Worm (Caenorhabditis elegans) whole organism, L2 larva: ENCODE results near the gene H01G02.1.

Experiments used
- C34F6.9 ChIP-seq: fragments of 150-350 bp; optimal IDR thresholded peaks from 2 replicates; lab custom pipeline; 2014; ENCODE audit warnings: missing biosample characterization, missing genetic modification characterization
- F13H6.1 ChIP-seq: sonication (generic microtip); optimal IDR thresholded peaks from 2 replicates; lab custom pipeline; 2016; ENCODE audit warnings: missing genetic modification characterization, missing compliant biosample characterization
- R02D3.7 ChIP-seq: fragments of 150-350 bp; optimal IDR thresholded peaks from 2 replicates; lab custom pipeline; 2014; ENCODE audit warnings: missing biosample characterization, missing genetic modification characterization
- Y55F3AM.14 ChIP-seq: fragments of 200-800 bp; sonication (Bioruptor generic); optimal IDR thresholded peaks from 2 replicates; lab custom pipeline; 2018; ENCODE audit warnings: mild to moderate bottlenecking, missing genetic modification characterization, missing compliant biosample characterization
- ZK546.5 ChIP-seq: sonication (generic microtip); optimal IDR thresholded peaks from 2 replicates; lab custom pipeline; 2017; ENCODE audit warnings: missing biosample characterization, missing genetic modification characterization
- alr-1 ChIP-seq: fragments of 150-350 bp; optimal IDR thresholded peaks from 2 replicates; lab custom pipeline; 2014; ENCODE audit warnings: missing biosample characterization, missing genetic modification characterization
- aly-2 ChIP-seq: fragments of 150-350 bp; optimal IDR thresholded peaks from 2 replicates; lab custom pipeline; 2014; ENCODE audit warnings: missing biosample characterization, missing genetic modification characterization
- ama-1 ChIP-seq: fragments of 150-350 bp; optimal IDR thresholded peaks from 2 replicates; lab custom pipeline; 2018; ENCODE audit warnings: inconsistent platforms
- blmp-1 ChIP-seq: sonication (generic microtip); optimal IDR thresholded peaks from 2 replicates; lab custom pipeline; 2017; ENCODE audit warnings: missing genetic modification characterization, mild to moderate bottlenecking, missing compliant biosample characterization, antibody characterized with exemption, moderate library complexity; ENCODE audit not compliant: insufficient read depth
- ceh-16 ChIP-seq: fragments of 150-350 bp; optimal IDR thresholded peaks from 2 replicates; lab custom pipeline; 2014; ENCODE audit warnings: missing biosample characterization, missing genetic modification characterization
- crh-2 ChIP-seq: sonication (generic microtip); optimal IDR thresholded peaks from 2 replicates; lab custom pipeline; 2017; ENCODE audit warnings: missing biosample characterization, missing genetic modification characterization
- dmd-4 ChIP-seq: sonication (generic microtip); optimal IDR thresholded peaks from 2 replicates; lab custom pipeline; 2017; ENCODE audit warnings: missing biosample characterization, missing genetic modification characterization
- egl-27 ChIP-seq: sonication (generic microtip); optimal IDR thresholded peaks from 3 replicates; lab custom pipeline; 2017; ENCODE audit warnings: missing biosample characterization, missing genetic modification reagents, missing genetic modification characterization
- elt-1 ChIP-seq: fragments of 150-350 bp; optimal IDR thresholded peaks from 2 replicates; lab custom pipeline; 2014; ENCODE audit warnings: missing biosample characterization, missing genetic modification characterization
- elt-3 ChIP-seq: sonication (generic microtip); optimal IDR thresholded peaks from 2 replicates; lab custom pipeline; 2017; ENCODE audit warnings: missing biosample characterization, missing genetic modification characterization
- fos-1 ChIP-seq: fragments of 150-350 bp; optimal IDR thresholded peaks from 2 replicates; lab custom pipeline; 2014; ENCODE audit warnings: missing biosample characterization, missing genetic modification characterization
- lin-39 ChIP-seq: fragments of 150-350 bp; optimal IDR thresholded peaks from 2 replicates; lab custom pipeline; 2014; ENCODE audit warnings: missing biosample characterization, missing genetic modification reagents, missing genetic modification characterization
- lsy-2 ChIP-seq, 2 experiments: fragments of 150-350 bp in 1 of 2; sonication (generic microtip) in 1 of 2; optimal IDR thresholded peaks; 2 replicates each; lab custom pipeline; 2014 to 2017; ENCODE audit warnings: missing biosample characterization in 2 of 2, missing genetic modification characterization in 2 of 2
- mab-5 ChIP-seq: fragments of 150-350 bp; optimal IDR thresholded peaks from 2 replicates; lab custom pipeline; 2014; ENCODE audit warnings: missing biosample characterization, missing genetic modification characterization
- nhr-10 ChIP-seq: sonication (generic microtip); optimal IDR thresholded peaks from 2 replicates; lab custom pipeline; 2017; ENCODE audit warnings: missing biosample characterization, missing genetic modification characterization
- nhr-21 ChIP-seq: fragments of 150-350 bp; optimal IDR thresholded peaks from 2 replicates; lab custom pipeline; 2014; ENCODE audit warnings: missing biosample characterization, missing genetic modification characterization
- nhr-23 ChIP-seq: fragments of 150-350 bp; optimal IDR thresholded peaks from 2 replicates; lab custom pipeline; 2014; ENCODE audit warnings: missing biosample characterization, missing genetic modification reagents, missing genetic modification characterization
- nhr-237 ChIP-seq: fragments of 150-350 bp; optimal IDR thresholded peaks from 2 replicates; lab custom pipeline; 2014; ENCODE audit warnings: missing biosample characterization, missing genetic modification characterization
- nhr-25 ChIP-seq: fragments of 150-350 bp; sonication (generic microtip); optimal IDR thresholded peaks from 3 replicates; lab custom pipeline; 2014; ENCODE audit warnings: missing biosample characterization, missing genetic modification characterization
- peb-1 ChIP-seq: fragments of 150-350 bp; optimal IDR thresholded peaks from 2 replicates; lab custom pipeline; 2014; ENCODE audit warnings: missing biosample characterization, missing genetic modification characterization
- sma-3 ChIP-seq: sonication (generic microtip); optimal IDR thresholded peaks from 2 replicates; lab custom pipeline; 2016; ENCODE audit warnings: missing genetic modification reagents, missing genetic modification characterization, missing compliant biosample characterization
- sma-9 ChIP-seq, 2 experiments: fragments of 150-350 bp in 1 of 2; sonication (generic microtip) in 1 of 2; optimal IDR thresholded peaks; 2 replicates each; lab custom pipeline; 2014 to 2016; ENCODE audit warnings: missing genetic modification characterization in 2 of 2, mild to moderate bottlenecking in 1 of 2, missing biosample characterization in 1 of 2, missing compliant biosample characterization in 1 of 2, missing genetic modification reagents in 1 of 2, moderate library complexity in 1 of 2
- unc-39 ChIP-seq: fragments of 150-350 bp; optimal IDR thresholded peaks from 2 replicates; lab custom pipeline; 2014; ENCODE audit warnings: missing biosample characterization, missing genetic modification characterization
- zag-1 ChIP-seq: fragments of 150-350 bp; optimal IDR thresholded peaks from 2 replicates; lab custom pipeline; 2014; ENCODE audit warnings: missing biosample characterization, missing genetic modification characterization
- ztf-1 ChIP-seq: fragments of 200-800 bp; sonication (Bioruptor generic); conservative IDR thresholded peaks from 2 replicates; pipeline ENCODE4 v1.3.6; 2022; ENCODE audit warnings: missing genetic modification characterization, missing compliant biosample characterization
- ztf-4 ChIP-seq: fragments of 150-350 bp; optimal IDR thresholded peaks from 2 replicates; lab custom pipeline; 2014; ENCODE audit warnings: missing biosample characterization, missing genetic modification characterization

H01G02.1 gene

DNA sequence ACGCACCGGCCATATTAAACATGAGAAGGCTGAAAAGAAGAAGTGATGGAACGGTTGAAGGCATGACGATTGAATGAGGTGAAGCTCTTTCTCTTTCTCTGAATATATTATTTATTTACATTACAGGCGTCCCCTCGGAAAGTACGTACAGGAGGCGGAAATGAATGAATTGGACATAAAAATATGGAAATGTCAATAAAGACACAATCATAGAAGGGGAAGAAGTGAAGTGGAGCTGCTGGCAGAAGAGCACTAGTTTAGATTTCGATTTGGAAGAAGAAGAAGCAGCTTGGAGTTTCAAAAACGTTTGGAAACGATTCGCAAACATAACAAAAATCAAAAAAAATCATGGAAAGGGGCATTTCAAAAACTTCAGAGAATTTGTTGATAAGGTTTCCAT, at the start of gene H01G02.1:
TSS of gene H01G02.1 (minus strand) at position 101 of the 400 bp plus-strand sequence.
- no peak for TF ChIP-seq lsy-2 (tag; optimal IDR thresholded peaks at IDR 0.05; lab: Kevin White, UChicago)
- TF ChIP-seq elt-1 (tag; lab: Kevin White, UChicago) = no peak
- no peak for TF ChIP-seq peb-1 (tag; lab: Kevin White, UChicago)

DNA sequence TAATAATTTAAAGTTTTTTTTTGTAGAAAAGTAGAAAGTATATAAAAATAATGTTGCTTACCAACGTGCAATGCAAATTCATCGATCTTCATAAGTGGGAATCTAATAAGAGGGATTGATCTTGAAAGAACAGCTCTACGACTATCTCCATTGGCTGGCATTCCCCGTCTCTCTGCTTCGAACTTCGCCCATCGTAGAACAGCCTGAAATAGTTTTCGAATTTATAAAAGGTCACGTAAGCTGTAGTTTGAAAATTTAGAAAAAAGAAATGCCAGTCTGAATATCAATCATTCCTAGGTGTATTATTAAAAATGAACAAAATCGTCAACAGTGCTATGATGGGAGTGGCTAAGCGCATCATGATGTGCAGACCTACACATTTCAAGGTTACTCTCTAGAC, 47.9 kb upstream of the H01G02.1 start, which contains the start of gene F38H4.5:
TSS of gene F38H4.5 (plus strand) at position 301 of the 400 bp plus-strand sequence.
- TF ChIP-seq zag-1 (tag; lab: Kevin White, UChicago) (no peak), ztf-1 (GFP tag; lab: Robert Waterston, UW) (no peak), sma-3 (no peak), fos-1 (no peak), nhr-23 (no peak)

DNA sequence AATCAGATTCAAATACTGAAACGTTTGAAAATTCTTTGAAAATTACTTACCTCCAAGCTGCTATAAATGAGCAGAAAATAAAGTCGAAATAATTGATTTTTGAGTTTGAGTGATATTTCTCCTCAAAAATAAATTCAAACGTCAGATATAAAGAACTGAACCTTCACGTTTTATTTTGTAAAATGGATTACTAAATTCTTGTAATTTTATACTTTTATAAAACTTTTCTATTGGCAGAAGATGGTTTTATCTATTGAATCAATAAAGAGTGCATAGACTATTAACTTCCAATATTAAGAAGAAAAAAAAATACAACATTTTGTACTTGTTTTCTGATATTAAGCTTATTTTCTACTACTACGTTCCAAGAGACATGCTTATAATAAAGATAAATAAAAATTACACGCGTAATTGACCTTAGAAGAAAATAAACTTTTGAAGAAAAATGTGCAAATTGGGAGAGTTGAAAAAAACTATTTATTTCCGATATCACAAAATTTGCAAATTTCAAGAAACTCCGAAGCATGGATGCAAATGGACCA, 43.9 kb upstream of the H01G02.1 start, which contains the start of the genes F38H4.6 and F38H4.4:
TSS of gene F38H4.6 (minus strand) at position 101 of the 542 bp plus-strand sequence.
TSS of gene F38H4.4 (plus strand) at position 492 of the 542 bp plus-strand sequence.
- TF ChIP-seq elt-3 (tag; lab: Kevin White, UChicago) = no peak

DNA sequence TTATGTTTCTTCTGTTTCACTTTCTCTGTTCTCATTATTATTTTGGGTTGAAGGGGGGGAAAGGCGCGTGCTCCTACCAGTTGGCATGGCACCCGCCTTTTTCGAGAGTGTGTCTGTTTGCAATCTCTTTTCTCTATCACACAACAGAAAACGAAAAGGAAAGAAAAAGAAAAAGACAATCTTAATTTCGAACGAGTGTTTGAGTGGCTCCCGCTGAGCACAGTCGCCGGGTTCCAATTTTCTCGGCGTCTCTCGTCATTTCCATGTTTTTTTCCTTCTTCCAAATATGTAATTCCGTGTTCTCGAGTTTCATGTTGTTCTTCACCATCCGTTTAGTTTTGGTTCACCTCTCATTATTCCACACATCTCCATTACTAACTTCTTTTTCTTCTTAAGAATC, 38.2 kb upstream of the H01G02.1 start, which contains the start of gene F38H4.3:
TSS of gene F38H4.3 (plus strand) at position 301 of the 400 bp plus-strand sequence.
- TF ChIP-seq lin-39 (tag; lab: Kevin White, UChicago) (no peak), peb-1 (tag; lab: Kevin White, UChicago) (no peak), fos-1 (no peak), nhr-10 (no peak), unc-39 (no peak), egl-27 (tag; lab: Kevin White, UChicago) (no peak), F13H6.1 (tag; lab: Kevin White, UChicago) (no peak), sma-3 (no peak), sma-9 (GFP tag; optimal IDR thresholded peaks at IDR 0.05; lab: Kevin White, UChicago) (no peak), sma-9 (tag; optimal IDR thresholded peaks at IDR 0.05; lab: Kevin White, UChicago) (no peak), blmp-1 (tag; lab: Kevin White, UChicago) (no peak)

DNA sequence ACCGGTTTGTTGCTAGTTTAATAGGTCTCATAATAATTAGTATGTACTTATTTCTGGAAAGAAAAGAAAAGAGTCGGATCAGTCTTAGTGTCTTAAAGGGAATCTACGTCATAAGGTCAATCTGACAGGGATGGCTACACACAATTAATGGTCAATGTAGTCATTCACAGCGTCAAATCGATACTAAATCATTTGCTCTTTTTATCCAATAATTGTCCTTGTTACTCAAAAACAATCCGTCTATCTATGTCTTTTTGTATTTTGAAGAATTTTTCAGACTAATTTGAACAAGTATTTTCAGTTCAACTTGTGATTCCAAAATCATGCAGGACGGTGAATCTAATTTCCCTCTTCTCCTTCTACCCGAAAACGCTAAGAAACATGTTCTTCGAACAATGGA, 34.7 kb upstream of the H01G02.1 start, which contains the start of gene fbxb-3:
TSS of gene fbxb-3 (plus strand) at position 301 of the 400 bp plus-strand sequence.
- TF ChIP-seq aly-2 (no peak), sma-9 (GFP tag; optimal IDR thresholded peaks at IDR 0.05; lab: Kevin White, UChicago) (no peak), sma-9 (tag; optimal IDR thresholded peaks at IDR 0.05; lab: Kevin White, UChicago) (no peak), mab-5 (tag; lab: Kevin White, UChicago) (no peak), Y55F3AM.14 (GFP tag; lab: Kevin White, UChicago) (no peak), nhr-21 (tag; lab: Kevin White, UChicago) (no peak), ztf-4 (tag; lab: Kevin White, UChicago) (no peak), zag-1 (tag; lab: Kevin White, UChicago) (no peak), sma-3 (no peak), peb-1 (tag; lab: Kevin White, UChicago) (no peak), ceh-16 (tag; lab: Kevin White, UChicago) (no peak), fos-1 (no peak), ZK546.5 (no peak), C34F6.9 (no peak), crh-2 (tag; lab: Kevin White, UChicago) (no peak), elt-3 (tag; lab: Kevin White, UChicago) (no peak), alr-1 (tag; lab: Kevin White, UChicago) (no peak), lsy-2 (tag; optimal IDR thresholded peaks at IDR 0.05; lab: Kevin White, UChicago) (no peak), ztf-1 (GFP tag; lab: Robert Waterston, UW) (no peak)

DNA sequence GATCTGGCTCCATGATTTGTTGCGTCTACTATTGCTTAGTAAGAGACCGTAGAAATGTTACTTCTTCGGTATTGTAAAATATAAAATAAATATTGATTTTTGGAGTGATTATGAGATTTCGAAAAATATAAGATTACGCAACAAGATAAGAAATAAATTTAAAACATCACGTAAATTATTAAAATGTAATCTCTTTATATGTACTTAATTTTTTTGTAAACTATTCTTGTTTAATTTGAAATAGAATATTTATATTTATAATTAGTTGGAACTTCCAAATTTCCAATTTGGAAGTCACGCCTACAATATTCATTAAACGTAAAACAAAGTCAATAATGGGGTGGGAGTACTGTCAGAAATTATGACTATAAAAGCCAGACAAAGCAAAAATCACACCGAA, 29.5 kb upstream of the H01G02.1 start, which contains the start of gene M117.4:
TSS of gene M117.4 (minus strand) at position 101 of the 400 bp plus-strand sequence.
- TF ChIP-seq nhr-10 = no peak
- no peak for TF ChIP-seq ama-1 (lab: Kevin White, UChicago)
- TF ChIP-seq lin-39 (tag; lab: Kevin White, UChicago) = no peak
- no peak for TF ChIP-seq elt-1 (tag; lab: Kevin White, UChicago)
- TF ChIP-seq nhr-237 = no peak
- TF ChIP-seq dmd-4 = no peak
- TF ChIP-seq nhr-25 (tag; lab: Kevin White, UChicago) = no peak
- no peak for TF ChIP-seq alr-1 (tag; lab: Kevin White, UChicago)
- TF ChIP-seq F13H6.1 (tag; lab: Kevin White, UChicago) = no peak
- TF ChIP-seq R02D3.7 (tag; lab: Kevin White, UChicago) = no peak
- TF ChIP-seq ZK546.5 = no peak
